Fruit fly (Drosophila melanogaster): ENCODE measurements around the gene CG14322.

Gene CG14322

DNA sequence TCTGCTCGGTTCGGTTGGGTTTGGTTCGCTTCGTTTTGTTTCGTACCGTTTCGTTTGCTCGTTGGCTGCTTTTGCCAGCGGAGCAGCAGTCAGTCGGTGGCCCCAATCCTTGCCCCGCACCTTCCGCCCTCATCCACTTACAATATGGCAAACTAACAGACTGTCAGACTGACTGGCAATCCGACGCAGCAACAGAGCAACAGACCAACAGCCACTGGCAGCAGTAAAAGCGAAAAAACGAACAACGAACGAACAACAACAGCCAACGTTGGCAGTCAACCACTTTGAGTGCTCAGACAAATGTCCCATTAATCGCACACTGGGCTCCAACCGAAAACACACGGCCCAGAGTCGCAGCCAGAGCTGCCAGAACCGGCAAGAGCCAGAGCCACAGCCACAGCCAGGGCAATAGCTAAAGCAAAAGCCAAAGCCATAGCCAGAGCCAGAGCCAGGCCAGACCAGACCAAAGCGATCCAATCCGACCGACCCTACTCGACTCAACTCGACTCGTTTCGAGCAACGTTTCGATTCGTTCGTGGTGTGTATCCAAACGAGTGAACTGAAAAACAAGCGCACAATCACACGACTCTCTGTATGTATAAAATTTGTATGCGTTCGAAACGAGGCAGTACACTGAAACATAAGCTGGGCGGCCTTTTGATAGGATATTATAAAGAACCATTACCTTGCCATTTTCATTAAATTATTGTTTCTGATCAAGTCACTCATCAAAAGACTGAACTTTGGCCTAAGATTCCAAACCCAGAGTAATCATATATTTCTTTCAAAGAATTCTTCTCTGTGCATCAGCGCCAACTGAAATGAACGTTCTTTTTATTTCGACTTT is 56.4 kb downstream of the CG14322 start:
- TF ChIP-seq jim (GFP tag; optimal IDR thresholded peaks at IDR 0.05) = peak; percentile 76
- TF ChIP-seq foxo (GFP tag; optimal IDR thresholded peaks at IDR 0.05) = peak; percentile 99 to 100
- TF ChIP-seq Mio (GFP tag; optimal IDR thresholded peaks at IDR 0.05) = peak; percentile 96
- peak; percentile 100 for TF ChIP-seq CG32264 (GFP tag; optimal IDR thresholded peaks at IDR 0.05)
- peak; percentile 100 for TF ChIP-seq br (GFP tag; optimal IDR thresholded peaks at IDR 0.05)
- peak; percentile 100 for TF ChIP-seq Sp1 (GFP tag; optimal IDR thresholded peaks at IDR 0.05)
- peak; percentile 99 for TF ChIP-seq woc (GFP tag; optimal IDR thresholded peaks at IDR 0.05)
- TF ChIP-seq sage (GFP tag; optimal IDR thresholded peaks at IDR 0.05) = peak; percentile 99
- TF ChIP-seq N (GFP tag; optimal IDR thresholded peaks at IDR 0.05) = no peak
- TF ChIP-seq OdsH (GFP tag; optimal IDR thresholded peaks at IDR 0.05) = peak; percentile 100
- TF ChIP-seq rgr (GFP tag; optimal IDR thresholded peaks at IDR 0.05) = peak; percentile 100
- TF ChIP-seq Myc (optimal IDR thresholded peaks at IDR 0.05) = no peak
- peak; percentile 99 for TF ChIP-seq brk (GFP tag; optimal IDR thresholded peaks at IDR 0.05)
- peak; percentile 100 for TF ChIP-seq h (GFP tag; optimal IDR thresholded peaks at IDR 0.05)
- peak; percentile 9 for TF ChIP-seq Dif (GFP tag; optimal IDR thresholded peaks at IDR 0.05; ENCODE audit: partially characterized antibody)
- no peak for TF ChIP-seq dl (GFP tag; optimal IDR thresholded peaks at IDR 0.05; ENCODE audit: insufficient read depth in 1 of 2, partially characterized antibody in 2 of 2)
- TF ChIP-seq ey (GFP tag; optimal IDR thresholded peaks at IDR 0.05) = peak; percentile 100
- peak; percentile 100 for TF ChIP-seq fru (GFP tag; optimal IDR thresholded peaks at IDR 0.05)
- peak; percentile 99 for TF ChIP-seq dmrt93B (GFP tag; optimal IDR thresholded peaks at IDR 0.05)
- no peak for TF ChIP-seq Abd-B (GFP tag; optimal IDR thresholded peaks at IDR 0.05)
- peak; percentile 98 for TF ChIP-seq dsf (GFP tag; optimal IDR thresholded peaks at IDR 0.05; ENCODE audit: borderline replicate concordance)
- TF ChIP-seq Dfd (GFP tag; optimal IDR thresholded peaks at IDR 0.05) = peak; percentile 95
- TF ChIP-seq GATAd (GFP tag; optimal IDR thresholded peaks at IDR 0.05) = peak; percentile 98
- TF ChIP-seq Vsx2 (GFP tag; optimal IDR thresholded peaks at IDR 0.05; ENCODE audit: partially characterized antibody) = no peak
- TF ChIP-seq lola (GFP tag; optimal IDR thresholded peaks at IDR 0.05) = no peak
- no peak for TF ChIP-seq Hr78 (GFP tag; optimal IDR thresholded peaks at IDR 0.05)
- peak; percentile 99 for TF ChIP-seq psq (GFP tag; optimal IDR thresholded peaks at IDR 0.05)
- peak; percentile 100 for TF ChIP-seq Hnf4 (GFP tag; optimal IDR thresholded peaks at IDR 0.05)
- TF ChIP-seq CG9705 (GFP tag; optimal IDR thresholded peaks at IDR 0.05) = peak; percentile 96
- no peak for TF ChIP-seq pan (optimal IDR thresholded peaks at IDR 0.05)
- peak; percentile 98 for TF ChIP-seq CrebA (GFP tag; optimal IDR thresholded peaks at IDR 0.05; ENCODE audit: borderline replicate concordance)
- peak; percentile 99 for TF ChIP-seq Hr83 (GFP tag; optimal IDR thresholded peaks at IDR 0.05; ENCODE audit: poor library complexity, severe bottlenecking)
- TF ChIP-seq Rel (GFP tag; optimal IDR thresholded peaks at IDR 0.05) = peak; percentile 99
- TF ChIP-seq Rel (tag; optimal IDR thresholded peaks at IDR 0.05) = peak; percentile 89
- TF ChIP-seq HLH106 (tag; optimal IDR thresholded peaks at IDR 0.05) = peak; percentile 99
- TF ChIP-seq tai (GFP tag; optimal IDR thresholded peaks at IDR 0.05) = peak; percentile 99
- peak; percentile 99 for TF ChIP-seq sv (GFP tag; optimal IDR thresholded peaks at IDR 0.05)
- TF ChIP-seq usp (GFP tag; optimal IDR thresholded peaks at IDR 0.05) = peak; percentile 38
- TF ChIP-seq Jra (GFP tag; optimal IDR thresholded peaks at IDR 0.05) = peak; percentile 99

DNA sequence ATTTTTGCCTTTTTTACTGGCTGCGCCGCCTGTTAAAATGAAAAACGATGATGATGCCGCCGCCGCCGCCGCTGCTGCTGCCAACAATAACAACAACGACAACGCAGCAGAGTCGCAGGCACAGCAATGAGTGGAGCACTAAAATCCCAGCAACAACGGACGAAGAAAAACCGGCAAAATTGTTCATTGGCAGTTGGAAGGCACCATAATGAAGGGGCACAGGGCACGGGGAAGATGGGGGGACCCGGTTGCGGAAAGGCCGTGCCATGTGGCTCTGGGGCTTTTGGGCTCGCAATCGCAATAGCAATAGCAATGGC is 57.0 kb downstream of the CG14322 start:
- TF ChIP-seq CG32264 (GFP tag; optimal IDR thresholded peaks at IDR 0.05) (no peak), usp (GFP tag; optimal IDR thresholded peaks at IDR 0.05) (no peak), dsf (GFP tag; optimal IDR thresholded peaks at IDR 0.05; ENCODE audit: borderline replicate concordance) (no peak), foxo (GFP tag; optimal IDR thresholded peaks at IDR 0.05) (no peak), dl (GFP tag; optimal IDR thresholded peaks at IDR 0.05; ENCODE audit: insufficient read depth in 1 of 2, partially characterized antibody in 2 of 2) (peak in 1 of 2 experiments; percentile 14), Rel (GFP tag; optimal IDR thresholded peaks at IDR 0.05) (no peak), Rel (tag; optimal IDR thresholded peaks at IDR 0.05) (peak; percentile 41), brk (GFP tag; optimal IDR thresholded peaks at IDR 0.05) (no peak), Jra (GFP tag; optimal IDR thresholded peaks at IDR 0.05) (no peak), fru (GFP tag; optimal IDR thresholded peaks at IDR 0.05) (peak; percentile 54), dmrt93B (GFP tag; optimal IDR thresholded peaks at IDR 0.05) (no peak)
